Worm (Caenorhabditis elegans) whole organism, young adult: Measurements from ENCODE around the gene C05D2.8.

Source experiments
- B0019.2 ChIP-seq: fragments of 200-800 bp; sonication (Bioruptor generic); conservative IDR thresholded peaks from 2 replicates; pipeline ENCODE4 v1.3.6; 2022; ENCODE audit warnings: missing genetic modification reagents, missing genetic modification characterization, missing compliant biosample characterization
- C17E4.6 ChIP-seq: fragments of 200-800 bp; sonication (Bioruptor generic); IDR thresholded peaks from 2 replicates; pipeline ENCODE4 v1.3.6; 2022; ENCODE audit warnings: missing genetic modification reagents, missing genetic modification characterization, missing compliant biosample characterization
- D2030.7 ChIP-seq: fragments of 200-800 bp; sonication (Bioruptor generic); IDR thresholded peaks from 2 replicates; pipeline ENCODE4 v1.3.6; 2022; ENCODE audit warnings: missing genetic modification reagents, missing genetic modification characterization, missing compliant biosample characterization
- F22D6.2 ChIP-seq: sonication (generic microtip); optimal IDR thresholded peaks from 2 replicates; lab custom pipeline; 2016; ENCODE audit warnings: mild to moderate bottlenecking, missing genetic modification characterization, missing compliant biosample characterization
- F23B12.7 ChIP-seq: sonication (generic microtip); optimal IDR thresholded peaks from 2 replicates; lab custom pipeline; 2017; ENCODE audit warnings: missing genetic modification characterization, mild to moderate bottlenecking, missing compliant biosample characterization, antibody characterized with exemption, moderate library complexity; ENCODE audit not compliant: insufficient read depth
- F55B11.4 ChIP-seq: sonication (generic microtip); optimal IDR thresholded peaks from 2 replicates; lab custom pipeline; 2016; ENCODE audit warnings: missing compliant biosample characterization, missing genetic modification characterization, borderline replicate concordance; ENCODE audit not compliant: insufficient read depth
- T26A5.8 ChIP-seq: sonication (generic microtip); optimal IDR thresholded peaks from 2 replicates; lab custom pipeline; 2016; ENCODE audit warnings: missing genetic modification characterization, missing compliant biosample characterization
- Y95B8A.8 ChIP-seq: fragments of 200-800 bp; sonication (Bioruptor generic); IDR thresholded peaks from 2 replicates; pipeline ENCODE4 v1.3.6; 2022; ENCODE audit warnings: missing genetic modification reagents, missing genetic modification characterization, missing compliant biosample characterization
- aptf-2 ChIP-seq: fragments of 200-800 bp; sonication (Bioruptor generic); conservative IDR thresholded peaks from 2 replicates; pipeline ENCODE4 v1.3.6; 2022; ENCODE audit warnings: missing genetic modification reagents, missing genetic modification characterization, missing compliant biosample characterization
- attf-6 ChIP-seq: fragments of 200-800 bp; sonication (Bioruptor generic); IDR thresholded peaks from 2 replicates; pipeline ENCODE4 v1.3.6; 2022; ENCODE audit warnings: missing genetic modification reagents, missing genetic modification characterization, missing compliant biosample characterization
- bed-2 ChIP-seq: fragments of 200-800 bp; sonication (Bioruptor generic); IDR thresholded peaks from 2 replicates; pipeline ENCODE4 v1.3.6; 2022; ENCODE audit warnings: missing genetic modification reagents, missing genetic modification characterization, missing compliant biosample characterization
- chd-7 ChIP-seq: sonication (generic microtip); optimal IDR thresholded peaks from 2 replicates; lab custom pipeline; 2016; ENCODE audit warnings: mild to moderate bottlenecking, missing genetic modification characterization, moderate library complexity, missing compliant biosample characterization
- die-1 ChIP-seq: sonication (generic microtip); optimal IDR thresholded peaks from 2 replicates; lab custom pipeline; 2016; ENCODE audit warnings: missing genotype, mild to moderate bottlenecking, missing genetic modification characterization, missing compliant biosample characterization
- egrh-3 ChIP-seq: fragments of 200-800 bp; sonication (Bioruptor generic); IDR thresholded peaks from 2 replicates; pipeline ENCODE4 v1.3.6; 2022; ENCODE audit warnings: missing genetic modification reagents, missing genetic modification characterization, missing compliant biosample characterization
- gei-17 ChIP-seq: fragments of 200-800 bp; sonication (Bioruptor generic); optimal IDR thresholded peaks from 2 replicates; lab custom pipeline; 2018; ENCODE audit warnings: mild to moderate bottlenecking, missing genetic modification characterization, missing compliant biosample characterization
- hlh-12 ChIP-seq: sonication (generic microtip); optimal IDR thresholded peaks from 2 replicates; lab custom pipeline; 2016; ENCODE audit warnings: missing genetic modification characterization, missing compliant biosample characterization
- hmg-1.2 ChIP-seq: fragments of 200-800 bp; sonication (Bioruptor generic); IDR thresholded peaks from 2 replicates; pipeline ENCODE4 v1.3.6; 2022; ENCODE audit warnings: missing genetic modification reagents, missing genetic modification characterization, missing compliant biosample characterization
- hrde-1 ChIP-seq: sonication (generic microtip); optimal IDR thresholded peaks from 2 replicates; lab custom pipeline; 2016; ENCODE audit warnings: missing genetic modification characterization, mild to moderate bottlenecking, missing compliant biosample characterization, moderate library complexity, missing genotype, missing genetic modification reagents, borderline replicate concordance
- lag-1 ChIP-seq: fragments of 200-800 bp; sonication (Bioruptor generic); IDR thresholded peaks from 2 replicates; pipeline ENCODE4 v1.3.6; 2022; ENCODE audit warnings: missing genetic modification reagents, missing genetic modification characterization, missing compliant biosample characterization
- let-526 ChIP-seq: fragments of 200-800 bp; sonication (Bioruptor generic); IDR thresholded peaks from 2 replicates; pipeline ENCODE4 v1.3.6; 2022; ENCODE audit warnings: missing genetic modification reagents, missing genetic modification characterization, missing compliant biosample characterization
- lin-26 ChIP-seq: fragments of 200-800 bp; sonication (Bioruptor generic); IDR thresholded peaks from 2 replicates; pipeline ENCODE4 v1.3.6; 2022; ENCODE audit warnings: missing genetic modification reagents, missing genetic modification characterization, missing compliant biosample characterization
- lin-40 ChIP-seq: sonication (generic microtip); optimal IDR thresholded peaks from 2 replicates; lab custom pipeline; 2016; ENCODE audit warnings: missing genetic modification characterization, mild to moderate bottlenecking, missing compliant biosample characterization, missing genotype, missing genetic modification reagents
- lir-1 ChIP-seq: fragments of 200-800 bp; sonication (Bioruptor generic); conservative IDR thresholded peaks from 2 replicates; pipeline ENCODE4 v1.3.6; 2022; ENCODE audit warnings: missing genetic modification reagents, missing genetic modification characterization, missing compliant biosample characterization
- nfya-1 ChIP-seq: sonication (generic microtip); optimal IDR thresholded peaks from 2 replicates; lab custom pipeline; 2017; ENCODE audit warnings: antibody characterized with exemption, missing compliant biosample characterization, missing genetic modification characterization, borderline replicate concordance; ENCODE audit not compliant: insufficient read depth
- nhr-120 ChIP-seq: fragments of 200-800 bp; sonication (Bioruptor generic); IDR thresholded peaks from 2 replicates; pipeline ENCODE4 v1.3.6; 2022; ENCODE audit warnings: missing genetic modification characterization, missing compliant biosample characterization
- nhr-80 ChIP-seq: sonication (generic microtip); optimal IDR thresholded peaks from 2 replicates; lab custom pipeline; 2016; ENCODE audit warnings: missing genetic modification characterization, missing compliant biosample characterization
- nhr-90 ChIP-seq: sonication (generic microtip); optimal IDR thresholded peaks from 2 replicates; lab custom pipeline; 2016; ENCODE audit warnings: missing genotype, mild to moderate bottlenecking, missing genetic modification characterization, missing compliant biosample characterization
- rcor-1 ChIP-seq: fragments of 200-800 bp; sonication (Bioruptor generic); IDR thresholded peaks from 2 replicates; pipeline ENCODE4 v1.3.6; 2022; ENCODE audit warnings: missing genetic modification reagents, missing genetic modification characterization, missing compliant biosample characterization
- sdz-38 ChIP-seq: sonication (generic microtip); optimal IDR thresholded peaks from 2 replicates; lab custom pipeline; 2016; ENCODE audit warnings: missing genotype, missing genetic modification characterization, missing compliant biosample characterization
- snpc-3.4 ChIP-seq: sonication (generic microtip); optimal IDR thresholded peaks from 2 replicates; lab custom pipeline; 2017; ENCODE audit warnings: missing genetic modification characterization, mild to moderate bottlenecking, missing compliant biosample characterization, antibody characterized with exemption, moderate library complexity, missing genotype, missing genetic modification reagents
- snpc-4 ChIP-seq, 5 experiments: fragments of 150-350 bp in 1 of 5; sonication (generic microtip) in 4 of 5; optimal IDR thresholded peaks; 2 replicates each; lab custom pipeline; 2014 to 2018; ENCODE audit warnings: missing genetic modification characterization in 5 of 5, missing biosample characterization in 3 of 5, antibody characterized with exemption in 2 of 5, mild to moderate bottlenecking in 2 of 5, missing compliant biosample characterization in 2 of 5, missing genotype in 2 of 5, moderate library complexity in 2 of 5, missing genetic modification reagents in 1 of 5
- sptf-2 ChIP-seq: fragments of 200-800 bp; sonication (Bioruptor generic); optimal IDR thresholded peaks from 2 replicates; lab custom pipeline; 2018; ENCODE audit warnings: mild to moderate bottlenecking, missing genetic modification characterization, missing compliant biosample characterization
- unc-62 ChIP-seq: fragments of 150-350 bp; optimal IDR thresholded peaks from 2 replicates; lab custom pipeline; 2014; ENCODE audit warnings: missing biosample characterization, missing genetic modification reagents, missing genetic modification characterization
- zfh-2 ChIP-seq: fragments of 200-800 bp; sonication (Bioruptor generic); conservative IDR thresholded peaks from 2 replicates; pipeline ENCODE4 v1.3.6; 2022; ENCODE audit warnings: missing genetic modification reagents, missing genetic modification characterization, missing compliant biosample characterization
- ztf-18 ChIP-seq: sonication (generic microtip); optimal IDR thresholded peaks from 2 replicates; lab custom pipeline; 2016; ENCODE audit warnings: missing genotype, mild to moderate bottlenecking, missing genetic modification characterization, missing compliant biosample characterization
- ztf-22 ChIP-seq: fragments of 200-800 bp; sonication (Bioruptor generic); optimal IDR thresholded peaks from 2 replicates; lab custom pipeline; 2018; ENCODE audit warnings: mild to moderate bottlenecking, missing genetic modification characterization, moderate library complexity, missing compliant biosample characterization

Gene C05D2.8

DNA sequence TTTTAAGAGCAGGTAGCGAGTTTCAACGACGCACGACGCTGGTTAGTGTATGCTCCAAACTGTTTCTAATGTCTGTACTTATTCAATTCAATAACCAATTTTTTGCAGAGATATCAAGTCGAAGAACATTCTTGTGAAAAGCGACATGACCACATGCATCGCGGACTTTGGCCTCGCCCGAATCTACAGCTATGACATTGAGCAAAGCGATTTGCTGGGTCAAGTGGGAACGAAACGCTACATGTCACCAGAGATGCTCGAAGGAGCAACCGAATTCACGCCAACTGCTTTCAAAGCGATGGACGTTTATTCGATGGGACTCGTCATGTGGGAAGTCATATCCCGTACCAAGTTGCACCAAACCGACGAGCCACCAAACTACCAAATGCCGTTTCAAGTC lies 20.2 kb upstream of the C05D2.8 start:
- no peak for TF ChIP-seq unc-62
- TF ChIP-seq lag-1 (GFP tag; lab: Robert Waterston, UW): no peak
- no peak for TF ChIP-seq bed-2 (GFP tag; lab: Robert Waterston, UW)
- no peak for TF ChIP-seq nhr-90 (tag; lab: Kevin White, UChicago)
- no peak for TF ChIP-seq attf-6 (GFP tag; lab: Robert Waterston, UW)
- TF ChIP-seq hmg-1.2 (GFP tag; lab: Robert Waterston, UW): no peak
- TF ChIP-seq Y95B8A.8 (GFP tag; lab: Robert Waterston, UW): no peak
- TF ChIP-seq T26A5.8 (tag; lab: Kevin White, UChicago): no peak
- no peak for TF ChIP-seq hlh-12 (tag; lab: Kevin White, UChicago)
- no peak for TF ChIP-seq nhr-80 (tag; lab: Kevin White, UChicago)
- TF ChIP-seq gei-17 (GFP tag; lab: Kevin White, UChicago): no peak
- no peak for TF ChIP-seq die-1 (tag; lab: Kevin White, UChicago)
- no peak for TF ChIP-seq snpc-4 (GFP tag; optimal IDR thresholded peaks at IDR 0.05; lab: Kevin White, UChicago)
- no peak for TF ChIP-seq snpc-4 (tag; optimal IDR thresholded peaks at IDR 0.05; lab: Kevin White, UChicago)
- no peak for TF ChIP-seq sdz-38 (tag; lab: Kevin White, UChicago)
- TF ChIP-seq lin-26: no peak
- TF ChIP-seq, all 124 proteins: peak for 0

DNA sequence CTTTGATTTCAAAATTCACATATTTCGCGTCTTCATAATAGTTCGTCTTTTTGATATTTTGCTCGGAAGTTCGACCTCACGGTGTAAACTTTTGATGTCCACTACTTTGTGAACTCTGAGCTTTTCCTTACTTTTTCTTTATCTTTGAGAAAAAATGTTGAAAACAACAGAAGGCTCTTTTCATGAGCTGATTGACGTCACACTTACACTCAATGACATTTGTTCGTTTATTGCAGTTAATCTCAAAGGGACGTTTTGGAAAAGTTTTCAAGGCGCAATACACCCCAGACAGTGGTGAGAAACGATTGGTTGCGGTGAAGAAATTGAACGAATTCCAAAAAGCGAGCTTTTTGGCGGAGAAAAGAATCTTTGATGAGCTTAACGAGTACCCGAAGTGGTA lies 19.1 kb upstream of the C05D2.8 start:
- no peak for TF ChIP-seq nhr-120
- TF ChIP-seq F22D6.2 (tag; lab: Kevin White, UChicago): no peak
- TF ChIP-seq B0019.2 (GFP tag; lab: Robert Waterston, UW): no peak
- TF ChIP-seq ztf-22: no peak

DNA sequence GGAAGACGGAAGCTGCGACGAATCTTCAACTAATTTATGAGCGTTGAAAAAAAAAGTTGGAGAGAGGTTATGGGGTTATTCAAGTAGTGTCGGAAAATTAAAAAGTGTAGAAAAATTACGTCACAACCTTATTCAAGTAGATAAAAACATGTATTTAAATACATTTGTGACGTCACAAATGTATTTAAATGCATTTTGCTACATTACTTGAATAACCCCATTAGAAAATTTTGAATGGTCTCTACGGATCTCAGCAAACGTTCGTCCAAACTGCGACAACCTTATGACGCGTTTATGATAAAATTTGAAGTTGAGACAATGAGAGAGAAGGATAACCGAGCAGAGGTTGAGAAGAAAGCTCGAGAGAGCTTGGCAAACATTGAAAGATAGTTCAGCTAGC lies 17.4 kb upstream of the C05D2.8 start:
- TF ChIP-seq aptf-2 (GFP tag; lab: Robert Waterston, UW): 0 out of 2 replicates have a peak, but pooled peaks have one; percentile 5

DNA sequence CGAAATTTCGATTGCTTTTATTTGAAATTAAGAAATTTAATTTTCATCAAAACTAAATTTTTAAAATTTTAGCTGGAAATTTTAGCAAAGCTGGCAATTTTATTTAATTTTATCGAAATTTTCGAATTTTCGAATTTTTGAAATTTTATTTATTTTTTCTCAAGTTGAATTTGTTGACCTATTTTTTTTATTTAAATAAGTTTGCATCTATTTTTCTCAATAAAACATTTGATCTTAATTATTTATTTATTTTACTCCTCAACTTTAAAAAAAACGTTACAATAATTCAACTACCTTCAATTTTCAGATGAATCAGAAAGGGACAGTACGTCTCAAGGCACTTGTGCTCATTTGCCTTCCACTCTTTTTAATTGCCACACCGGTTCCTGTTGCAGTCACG lies 14.7 kb upstream of the C05D2.8 start, which contains the start of gene daf-4:
daf-4 (plus strand) TSS at position 301 of the 400 bp plus-strand sequence.
- TF ChIP-seq ztf-18 (tag; lab: Kevin White, UChicago): no peak
- no peak for TF ChIP-seq D2030.7 (GFP tag; lab: Robert Waterston, UW)
- no peak for TF ChIP-seq F55B11.4 (tag; lab: Kevin White, UChicago)
- TF ChIP-seq nfya-1 (tag; lab: Kevin White, UChicago): no peak
- TF ChIP-seq F23B12.7 (tag; lab: Kevin White, UChicago): no peak
- TF ChIP-seq rcor-1 (GFP tag; lab: Robert Waterston, UW): no peak
- no peak for TF ChIP-seq snpc-3.4 (tag; lab: Kevin White, UChicago)
- TF ChIP-seq lir-1: no peak
- TF ChIP-seq let-526 (GFP tag; lab: Robert Waterston, UW): no peak
- TF ChIP-seq sdz-38 (tag; lab: Kevin White, UChicago): no peak
- TF ChIP-seq C17E4.6 (GFP tag; lab: Robert Waterston, UW): no peak
- TF ChIP-seq lin-40: no peak
- TF ChIP-seq egrh-3: no peak

DNA sequence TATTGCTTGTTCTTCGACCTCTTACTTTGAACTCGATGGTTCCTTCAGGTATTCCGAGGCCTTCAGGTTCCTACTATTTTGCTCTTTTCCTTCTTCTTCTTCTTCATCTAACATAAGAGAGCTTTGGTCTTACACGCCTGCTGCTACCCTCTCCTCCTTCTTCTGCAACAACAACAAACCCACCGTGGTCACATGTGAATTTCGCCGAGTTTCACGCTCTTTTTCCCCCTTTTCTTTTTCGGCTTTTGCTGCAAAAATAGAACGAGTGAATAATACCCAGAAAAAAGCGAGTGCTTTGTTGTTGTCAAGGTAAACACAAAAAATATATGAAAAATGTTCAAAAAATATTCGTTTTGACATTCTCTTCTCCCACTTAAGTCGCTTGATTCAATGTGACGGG lies 13.3 kb upstream of the C05D2.8 start:
- 0 out of 2 replicates have a peak, but pooled peaks have one; percentile 33 for TF ChIP-seq zfh-2 (GFP tag; lab: Robert Waterston, UW)
- no peak for TF ChIP-seq hrde-1 (tag; lab: Kevin White, UChicago)
- TF ChIP-seq chd-7 (tag; lab: Kevin White, UChicago): no peak
- TF ChIP-seq sptf-2 (GFP tag; lab: Kevin White, UChicago): no peak
